Fruit fly (Drosophila melanogaster) whole organism, adult: ENCODE measurements around the gene Ubqn.

Experiments
- CG11617 ChIP-seq: fragments of 200-800 bp; sonication (Bioruptor generic); optimal IDR thresholded peaks from 2 replicates; lab custom pipeline; 2017; ENCODE audit warnings: mild to moderate bottlenecking, missing biosample characterization, missing genetic modification reagents, missing genetic modification characterization
- CG12768 ChIP-seq: fragments of 200-800 bp; sonication (Bioruptor generic); optimal IDR thresholded peaks from 2 replicates; lab custom pipeline; 2017; ENCODE audit warnings: missing biosample characterization, missing genetic modification characterization, mild to moderate bottlenecking, moderate library complexity, missing genetic modification reagents
- CG1620 ChIP-seq: fragments of 200-800 bp; sonication (Bioruptor generic); optimal IDR thresholded peaks from 2 replicates; lab custom pipeline; 2016; ENCODE audit warnings: missing biosample characterization, missing genetic modification characterization
- CG5204 ChIP-seq: fragments of 200-800 bp; sonication (Bioruptor generic); optimal IDR thresholded peaks from 2 replicates; lab custom pipeline; 2016; ENCODE audit warnings: missing biosample characterization, missing genetic modification characterization
- CG7045 ChIP-seq: fragments of 200-800 bp; sonication (Bioruptor generic); optimal IDR thresholded peaks from 2 replicates; lab custom pipeline; 2017; ENCODE audit warnings: missing biosample characterization, mild to moderate bottlenecking, missing genetic modification characterization
- CG7101 ChIP-seq: fragments of 200-800 bp; sonication (Bioruptor generic); optimal IDR thresholded peaks from 2 replicates; lab custom pipeline; 2018; ENCODE audit warnings: missing biosample characterization, mild to moderate bottlenecking, missing genetic modification characterization, moderate library complexity
- Hr96 ChIP-seq: fragments of 200-800 bp; sonication (Bioruptor generic); optimal IDR thresholded peaks from 2 replicates; lab custom pipeline; 2016; ENCODE audit warnings: missing biosample characterization, missing genetic modification characterization
- ovo ChIP-seq: fragments of 200-800 bp; sonication (Bioruptor generic); optimal IDR thresholded peaks from 2 replicates; lab custom pipeline; 2016; ENCODE audit warnings: missing biosample characterization, missing genetic modification characterization
- tj ChIP-seq: fragments of 200-800 bp; sonication (Bioruptor generic); optimal IDR thresholded peaks from 3 replicates; lab custom pipeline; 2017; ENCODE audit warnings: missing biosample characterization, mild to moderate bottlenecking, missing genetic modification characterization, moderate library complexity
- toe ChIP-seq: fragments of 200-800 bp; sonication (Bioruptor generic); optimal IDR thresholded peaks from 2 replicates; lab custom pipeline; 2016; ENCODE audit warnings: missing biosample characterization, missing genetic modification characterization

- TF ChIP-seq CG11617 (GFP tag; lab: Kevin White, UChicago) (peak; percentile 94), Hr96 (GFP tag; lab: Kevin White, UChicago) (peak; percentile 98), ovo (GFP tag; lab: Kevin White, UChicago) (peak; percentile 91), CG5204 (GFP tag; lab: Kevin White, UChicago) (peak; percentile 95), CG1620 (GFP tag; lab: Kevin White, UChicago) (peak; percentile 96), toe (GFP tag; lab: Kevin White, UChicago) (peak; percentile 91), CG7101 (tag; lab: Kevin White, UChicago) (peak; percentile 98), CG7045 (GFP tag; lab: Kevin White, UChicago) (peak; percentile 91), CG12768 (GFP tag; lab: Kevin White, UChicago) (peak; percentile 96), tj (peak; percentile 81)
Measured at dm6 chrX:19668405-19668804, 15.2 kb upstream of the Ubqn start.
